Fruit fly (Drosophila melanogaster) whole organism, embryonic: ENCODE measurements around the gene CG13603.

Source experiments
- Awh ChIP-seq: fragments of 200-800 bp; sonication (Bioruptor generic); IDR thresholded peaks from 2 replicates; pipeline ENCODE4, ENCODE4 v1.3.6; 2022; ENCODE audit warnings: missing biosample characterization, missing genetic modification characterization
- B-H1 ChIP-seq: fragments of 200-800 bp; sonication (Bioruptor generic); IDR thresholded peaks from 3 replicates; pipeline ENCODE4 v1.3.6; 2022; ENCODE audit warnings: missing biosample characterization, missing genetic modification characterization
- CG10147 ChIP-seq: fragments of 200-800 bp; sonication (Bioruptor generic); optimal IDR thresholded peaks from 2 replicates; lab custom pipeline; 2019; ENCODE audit warnings: missing biosample characterization, mild to moderate bottlenecking, missing genetic modification characterization, moderate library complexity
- CG10267 ChIP-seq: fragments of 200-800 bp; sonication (Bioruptor generic); optimal IDR thresholded peaks from 2 replicates; lab custom pipeline; 2018; ENCODE audit warnings: missing biosample characterization, mild to moderate bottlenecking, missing genetic modification characterization, moderate library complexity
- CG10431 ChIP-seq: fragments of 200-800 bp; sonication (Bioruptor generic); optimal IDR thresholded peaks from 3 replicates; lab custom pipeline; 2018; ENCODE audit warnings: missing biosample characterization, mild to moderate bottlenecking, missing genetic modification characterization
- CG13287 ChIP-seq: fragments of 200-800 bp; sonication (Bioruptor generic); IDR thresholded peaks from 2 replicates; pipeline ENCODE4 v1.3.6; 2022; ENCODE audit warnings: missing biosample characterization, missing genetic modification characterization; ENCODE audit not compliant: partially characterized antibody
- CG13775 ChIP-seq: fragments of 200-800 bp; sonication (Bioruptor generic); optimal IDR thresholded peaks from 3 replicates; lab custom pipeline; 2017; ENCODE audit warnings: missing biosample characterization, mild to moderate bottlenecking, missing genetic modification characterization
- CG15011 ChIP-seq: fragments of 200-800 bp; sonication (Bioruptor generic); optimal IDR thresholded peaks from 3 replicates; lab custom pipeline; 2018; ENCODE audit warnings: missing biosample characterization, mild to moderate bottlenecking, missing genetic modification characterization
- CG15073 ChIP-seq: fragments of 200-800 bp; sonication (Bioruptor generic); optimal IDR thresholded peaks from 2 replicates; lab custom pipeline; 2016; ENCODE audit warnings: missing biosample characterization, missing genetic modification characterization
- CG18476 ChIP-seq: fragments of 200-800 bp; sonication (Bioruptor generic); optimal IDR thresholded peaks from 2 replicates; lab custom pipeline; 2016; ENCODE audit warnings: missing biosample characterization, mild to moderate bottlenecking, missing genetic modification characterization
- CG2889 ChIP-seq: fragments of 200-800 bp; sonication (Bioruptor generic); IDR thresholded peaks from 3 replicates; pipeline ENCODE4 v1.3.6; 2022; ENCODE audit warnings: missing biosample characterization, missing genetic modification characterization
- CG3065 ChIP-seq: fragments of 200-800 bp; sonication (Bioruptor generic); optimal IDR thresholded peaks from 2 replicates; lab custom pipeline; 2016; ENCODE audit warnings: missing biosample characterization, missing genetic modification characterization
- CG31441 ChIP-seq: fragments of 200-800 bp; sonication (Bioruptor generic); IDR thresholded peaks from 2 replicates; pipeline ENCODE4 v1.3.6; 2022; ENCODE audit warnings: missing biosample characterization, missing genetic modification characterization
- CG3838 ChIP-seq: fragments of 200-800 bp; sonication (Bioruptor generic); optimal IDR thresholded peaks from 3 replicates; lab custom pipeline; 2016; ENCODE audit warnings: missing biosample characterization, missing genetic modification characterization
- CG42726 ChIP-seq: fragments of 200-800 bp; sonication (Bioruptor generic); IDR thresholded peaks from 2 replicates; pipeline ENCODE4 v1.3.6; 2022; ENCODE audit warnings: missing biosample characterization, missing genetic modification characterization; ENCODE audit not compliant: partially characterized antibody
- CG4820 ChIP-seq: fragments of 200-800 bp; sonication (Bioruptor generic); optimal IDR thresholded peaks from 3 replicates; lab custom pipeline; 2016; ENCODE audit warnings: missing biosample characterization, missing genetic modification characterization
- CG6272 ChIP-seq: fragments of 200-800 bp; sonication (Bioruptor generic); IDR thresholded peaks from 2 replicates; pipeline ENCODE4 v1.3.6; 2022; ENCODE audit warnings: missing biosample characterization, missing genetic modification characterization
- CG6854 ChIP-seq: fragments of 200-800 bp; sonication (Bioruptor generic); optimal IDR thresholded peaks from 3 replicates; lab custom pipeline; 2017; ENCODE audit warnings: missing biosample characterization, mild to moderate bottlenecking, missing genetic modification characterization
- CG7372 ChIP-seq: fragments of 200-800 bp; sonication (Bioruptor generic); IDR thresholded peaks from 2 replicates; pipeline ENCODE4 v1.3.6; 2022; ENCODE audit warnings: missing biosample characterization, missing genetic modification characterization
- CG7839 ChIP-seq: fragments of 200-800 bp; sonication (Bioruptor generic); optimal IDR thresholded peaks from 3 replicates; lab custom pipeline; 2018; ENCODE audit warnings: missing biosample characterization, mild to moderate bottlenecking, missing genetic modification characterization, moderate library complexity
- CG7987 ChIP-seq: fragments of 200-800 bp; sonication (Bioruptor generic); optimal IDR thresholded peaks from 2 replicates; lab custom pipeline; 2018; ENCODE audit warnings: missing biosample characterization, mild to moderate bottlenecking, missing genetic modification characterization, moderate library complexity
- CTCF ChIP-seq: fragments of 200-800 bp; sonication (Bioruptor generic); optimal IDR thresholded peaks from 2 replicates; lab custom pipeline; 2017; ENCODE audit warnings: missing biosample characterization, mild to moderate bottlenecking, missing genetic modification characterization, moderate library complexity
- D ChIP-seq, 2 experiments: fragments of 200-800 bp in 1 of 2; fragments of >200 bp in 1 of 2; sonication (Bioruptor generic) in 1 of 2; optimal IDR thresholded peaks; 2 replicates in 1 of 2; 3 replicates in 1 of 2; lab custom pipeline; 2017; ENCODE audit warnings: mild to moderate bottlenecking in 1 of 2, missing biosample characterization in 1 of 2, missing genetic modification characterization in 1 of 2, missing genetic modification reagents in 1 of 2
- D19A ChIP-seq: fragments of 200-800 bp; optimal IDR thresholded peaks from 3 replicates; lab custom pipeline; 2019; ENCODE audit warnings: missing biosample characterization, mild to moderate bottlenecking, missing genetic modification characterization, moderate library complexity
- Dip2 ChIP-seq: fragments of 200-800 bp; sonication (Bioruptor generic); IDR thresholded peaks from 2 replicates; pipeline ENCODE4 v1.3.6; 2022; ENCODE audit warnings: missing biosample characterization, missing genetic modification characterization
- Hr3 ChIP-seq: fragments of 200-800 bp; sonication (Bioruptor generic); optimal IDR thresholded peaks from 3 replicates; lab custom pipeline; 2016; ENCODE audit warnings: missing biosample characterization, missing genetic modification characterization
- Hsf ChIP-seq: fragments of 200-800 bp; sonication (Bioruptor generic); optimal IDR thresholded peaks from 3 replicates; lab custom pipeline; 2016; ENCODE audit warnings: missing biosample characterization, missing genetic modification characterization
- Max ChIP-seq: fragments of 200-800 bp; sonication (Bioruptor generic); optimal IDR thresholded peaks from 2 replicates; lab custom pipeline; 2016; ENCODE audit warnings: missing biosample characterization, mild to moderate bottlenecking, missing genetic modification characterization
- Myb ChIP-seq: fragments of 200-800 bp; sonication (Bioruptor generic); optimal IDR thresholded peaks from 2 replicates; lab custom pipeline; 2016; ENCODE audit warnings: missing biosample characterization, missing genetic modification characterization
- NK7.1 ChIP-seq: fragments of 200-800 bp; sonication (Bioruptor generic); optimal IDR thresholded peaks from 3 replicates; lab custom pipeline; 2016; ENCODE audit warnings: missing biosample characterization, missing genetic modification characterization
- Optix ChIP-seq: fragments of 200-800 bp; sonication (Bioruptor generic); IDR thresholded peaks from 3 replicates; pipeline ENCODE4 v1.3.6; 2022; ENCODE audit warnings: missing biosample characterization, missing genetic modification characterization
- Poxn ChIP-seq: fragments of 200-800 bp; sonication (Bioruptor generic); IDR thresholded peaks from 2 replicates; pipeline ENCODE4 v1.3.6; 2022; ENCODE audit warnings: missing biosample characterization, missing genetic modification characterization
- al ChIP-seq: fragments of 200-800 bp; sonication (Bioruptor generic); IDR thresholded peaks from 2 replicates; pipeline ENCODE4 v1.3.6; 2022; ENCODE audit warnings: missing biosample characterization, missing genetic modification characterization
- cas ChIP-seq: fragments of 200-800 bp; sonication (Bioruptor generic); IDR thresholded peaks from 2 replicates; pipeline ENCODE4 v1.3.6; 2022; ENCODE audit warnings: missing biosample characterization, missing genetic modification characterization
- caup ChIP-seq: fragments of 200-800 bp; sonication (Bioruptor generic); optimal IDR thresholded peaks from 3 replicates; lab custom pipeline; 2017; ENCODE audit warnings: missing biosample characterization, mild to moderate bottlenecking, missing genetic modification characterization, moderate library complexity; ENCODE audit not compliant: severe bottlenecking
- chinmo ChIP-seq: fragments of 200-800 bp; sonication (Bioruptor generic); IDR thresholded peaks from 4 replicates; pipeline ENCODE4 v1.3.6; 2022; ENCODE audit warnings: missing biosample characterization, missing genetic modification characterization; ENCODE audit not compliant: partially characterized antibody
- chm ChIP-seq: fragments of 200-800 bp; sonication (Bioruptor generic); IDR thresholded peaks from 2 replicates; pipeline ENCODE4 v1.3.6; 2022; ENCODE audit warnings: missing biosample characterization, missing genetic modification characterization
- chn ChIP-seq: fragments of 200-800 bp; sonication (Bioruptor generic); optimal IDR thresholded peaks from 2 replicates; lab custom pipeline; 2016; ENCODE audit warnings: missing biosample characterization, missing genetic modification characterization
- da ChIP-seq: fragments of 200-800 bp; sonication (Bioruptor generic); optimal IDR thresholded peaks from 2 replicates; lab custom pipeline; 2016; ENCODE audit warnings: missing biosample characterization, missing genetic modification characterization
- dati ChIP-seq: fragments of 200-800 bp; sonication (Bioruptor generic); IDR thresholded peaks from 2 replicates; pipeline ENCODE4 v1.3.6; 2022; ENCODE audit warnings: missing biosample characterization, missing genetic modification characterization
- dysf ChIP-seq: fragments of 200-800 bp; sonication (Bioruptor generic); IDR thresholded peaks from 3 replicates; pipeline ENCODE4 v1.3.6; 2022; ENCODE audit warnings: missing biosample characterization, missing genetic modification characterization
- jing ChIP-seq: fragments of 200-800 bp; sonication (Bioruptor generic); optimal IDR thresholded peaks from 2 replicates; lab custom pipeline; 2018; ENCODE audit warnings: missing biosample characterization, mild to moderate bottlenecking, missing genetic modification characterization
- lbe ChIP-seq: fragments of 200-800 bp; sonication (Bioruptor generic); optimal IDR thresholded peaks from 2 replicates; lab custom pipeline; 2016; ENCODE audit warnings: missing biosample characterization, mild to moderate bottlenecking, missing genetic modification characterization
- luna ChIP-seq: fragments of 200-800 bp; sonication (Bioruptor generic); optimal IDR thresholded peaks from 2 replicates; lab custom pipeline; 2016; ENCODE audit warnings: missing biosample characterization, missing genetic modification characterization
- row ChIP-seq: fragments of 200-800 bp; sonication (Bioruptor generic); IDR thresholded peaks from 3 replicates; pipeline ENCODE4 v1.3.6; 2022; ENCODE audit warnings: missing biosample characterization, missing genetic modification characterization
- sd ChIP-seq: fragments of 200-800 bp; sonication (Bioruptor generic); optimal IDR thresholded peaks from 3 replicates; lab custom pipeline; 2018; ENCODE audit warnings: missing biosample characterization, mild to moderate bottlenecking, missing genetic modification characterization, moderate library complexity
- tgo ChIP-seq: fragments of 200-800 bp; sonication (Bioruptor generic); IDR thresholded peaks from 3 replicates; pipeline ENCODE4 v1.3.6; 2022; ENCODE audit warnings: missing biosample characterization, missing genetic modification characterization
- tin ChIP-seq: fragments of 200-800 bp; sonication (Bioruptor generic); optimal IDR thresholded peaks from 3 replicates; lab custom pipeline; 2016; ENCODE audit warnings: missing biosample characterization, missing genetic modification characterization
- ttk ChIP-seq: fragments of 200-800 bp; sonication (Bioruptor generic); IDR thresholded peaks from 2 replicates; pipeline ENCODE4 v2.1.2; 2022; ENCODE audit warnings: missing biosample characterization, missing genetic modification characterization

Gene CG13603

DNA sequence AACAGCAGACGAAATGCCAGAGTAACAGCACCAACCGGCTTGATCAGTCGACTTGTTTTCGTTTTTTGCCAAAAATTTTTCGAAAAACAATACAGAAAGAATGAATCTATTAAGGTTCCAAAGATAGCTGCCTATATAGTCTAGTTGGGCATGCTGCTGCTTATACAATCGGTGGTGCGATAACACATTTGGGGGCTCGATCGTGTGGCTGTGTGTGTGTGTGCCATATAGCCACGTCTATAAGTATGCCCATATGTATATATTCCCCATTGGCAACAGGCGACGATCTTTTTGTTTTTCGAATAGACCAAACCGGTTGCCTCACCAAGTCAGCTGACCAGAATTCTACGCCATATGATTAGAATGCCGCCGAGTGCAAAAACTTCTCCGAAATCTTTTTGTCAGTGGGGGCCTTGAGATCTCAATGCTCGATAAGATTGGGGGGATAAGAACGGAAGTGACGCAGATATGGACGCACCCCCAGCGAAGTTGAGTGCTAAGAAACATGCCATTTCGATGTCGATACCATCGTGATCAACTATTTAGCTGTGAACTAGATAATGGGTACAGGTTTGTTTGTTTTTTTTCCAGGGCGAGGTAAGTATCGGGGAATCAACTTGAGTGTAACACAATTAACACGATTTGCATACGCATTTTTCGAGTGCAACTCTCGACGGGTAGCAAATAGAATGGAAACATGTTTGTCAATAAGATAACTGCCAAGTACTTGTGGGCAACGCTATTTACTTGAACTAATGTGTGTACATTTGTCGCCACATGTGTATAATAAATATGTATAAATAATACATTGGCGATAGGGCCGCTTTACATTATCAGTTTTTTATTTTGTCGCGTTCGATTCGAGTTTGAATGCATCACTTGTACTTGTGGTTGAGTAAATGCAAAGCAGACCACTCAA is 46.2 kb downstream of the CG13603 start (continued):
- TF ChIP-seq sd (tag; lab: Kevin White, UChicago) (peak; percentile 60), CTCF (GFP tag; lab: Kevin White, UChicago) (peak; percentile 30), CG7372 (GFP tag; lab: Robert Waterston, UW) (peak; percentile 38; the same call in 1 of the 2 replicates), CG10267 (tag; lab: Kevin White, UChicago) (peak; percentile 63), Hsf (GFP tag; lab: Kevin White, UChicago) (peak; percentile 67), B-H1 (GFP tag; lab: Robert Waterston, UW) (peak; percentile 63; the same call in 2 of the 3 replicates), CG3838 (GFP tag; lab: Kevin White, UChicago) (peak; percentile 76), Optix (GFP tag; lab: Robert Waterston, UW) (peak; percentile 54; the same call in 1 of the 3 replicates), Dip2 (GFP tag; lab: Robert Waterston, UW) (no peak), chn (GFP tag; lab: Kevin White, UChicago) (peak; percentile 47), chinmo (GFP tag; lab: Robert Waterston, UW) (peak; percentile 87; the same call in 3 of the 4 replicates), caup (GFP tag; lab: Kevin White, UChicago) (peak; percentile 88), CG7987 (GFP tag; lab: Kevin White, UChicago) (peak; percentile 84), Poxn (GFP tag; lab: Robert Waterston, UW) (no peak), Hr3 (GFP tag; lab: Kevin White, UChicago) (peak; percentile 28), NK7.1 (GFP tag; lab: Kevin White, UChicago) (peak; percentile 56), D19A (peak; percentile 64), jing (GFP tag; lab: Kevin White, UChicago) (peak; percentile 22), CG6854 (peak; percentile 76), CG6272 (no peak), Max (GFP tag; lab: Kevin White, UChicago) (peak; percentile 84), CG18476 (GFP tag; lab: Kevin White, UChicago) (peak; percentile 85), ttk (GFP tag; lab: Robert Waterston, UW) (no peak), row (GFP tag; lab: Robert Waterston, UW) (no peak), cas (GFP tag; lab: Robert Waterston, UW) (peak; percentile 40; the same call in 1 of the 2 replicates), CG13287 (GFP tag; lab: Robert Waterston, UW) (no peak), tin (GFP tag; lab: Kevin White, UChicago) (peak; percentile 34), CG31441 (GFP tag; lab: Robert Waterston, UW) (peak; percentile 78), CG15073 (GFP tag; lab: Kevin White, UChicago) (peak; percentile 37), D (optimal IDR thresholded peaks at IDR 0.05; lab: Kevin White, UChicago) (no peak), D (GFP tag; optimal IDR thresholded peaks at IDR 0.05; lab: Kevin White, UChicago) (peak; percentile 87), tgo (GFP tag; lab: Robert Waterston, UW) (peak; percentile 49; the same call in 2 of the 3 replicates), CG4820 (GFP tag; lab: Kevin White, UChicago) (peak; percentile 60), CG10147 (GFP tag; lab: Kevin White, UChicago) (peak; percentile 28), chm (GFP tag; lab: Robert Waterston, UW) (peak; percentile 86; the same call in 1 of the 2 replicates), dysf (GFP tag; lab: Robert Waterston, UW) (peak; percentile 41; the same call in 1 of the 3 replicates), CG13775 (GFP tag; lab: Kevin White, UChicago) (peak; percentile 70), CG3065 (GFP tag; lab: Kevin White, UChicago) (peak; percentile 47), Myb (GFP tag; lab: Kevin White, UChicago) (no peak), dati (GFP tag; lab: Robert Waterston, UW) (no peak), Awh (peak; percentile 92), al (no peak; the same call in 1 of the 2 replicates), da (no peak), CG2889 (GFP tag; lab: Robert Waterston, UW) (peak; percentile 43; the same call in 1 of the 3 replicates), CG42726 (no peak), CG15011 (GFP tag; lab: Kevin White, UChicago) (peak; percentile 84), luna (GFP tag; lab: Kevin White, UChicago) (no peak), CG7839 (tag; lab: Kevin White, UChicago) (peak; percentile 58), lbe (GFP tag; lab: Kevin White, UChicago) (no peak), CG10431 (GFP tag; lab: Kevin White, UChicago) (peak; percentile 90)
